Worm (Caenorhabditis elegans) whole organism, young adult: ENCODE results near the gene syf-2.

Source experiments
- B0035.1 ChIP-seq: sonication (generic microtip); optimal IDR thresholded peaks from 2 replicates; lab custom pipeline; 2016; ENCODE audit warnings: missing genetic modification characterization, mild to moderate bottlenecking, missing compliant biosample characterization, missing genotype, missing genetic modification reagents
- B0261.1 ChIP-seq: sonication (generic microtip); optimal IDR thresholded peaks from 2 replicates; lab custom pipeline; 2016; ENCODE audit warnings: mild to moderate bottlenecking, missing genetic modification characterization, moderate library complexity, missing compliant biosample characterization
- D2030.7 ChIP-seq: fragments of 200-800 bp; sonication (Bioruptor generic); IDR thresholded peaks from 2 replicates; pipeline ENCODE4 v1.3.6; 2022; ENCODE audit warnings: missing genetic modification reagents, missing genetic modification characterization, missing compliant biosample characterization
- F10E7.11 ChIP-seq: sonication (generic microtip); optimal IDR thresholded peaks from 2 replicates; lab custom pipeline; 2017; ENCODE audit warnings: mild to moderate bottlenecking, missing genetic modification characterization, moderate library complexity, missing compliant biosample characterization
- F37B4.10 ChIP-seq: fragments of 200-800 bp; sonication (Bioruptor generic); IDR thresholded peaks from 2 replicates; pipeline ENCODE4 v1.3.6; 2022; ENCODE audit warnings: missing genetic modification characterization, missing compliant biosample characterization
- F49E8.2 ChIP-seq: sonication (generic microtip); optimal IDR thresholded peaks from 3 replicates; lab custom pipeline; 2017; ENCODE audit warnings: missing genetic modification characterization, mild to moderate bottlenecking, missing compliant biosample characterization, antibody characterized with exemption, moderate library complexity; ENCODE audit not compliant: insufficient read depth
- K11D2.4 ChIP-seq: fragments of 200-800 bp; sonication (Bioruptor generic); IDR thresholded peaks from 2 replicates; pipeline ENCODE4 v1.3.6; 2022; ENCODE audit warnings: missing genetic modification reagents, missing genetic modification characterization, missing compliant biosample characterization
- K12H6.12 ChIP-seq: fragments of 200-800 bp; sonication (Bioruptor generic); optimal IDR thresholded peaks from 2 replicates; lab custom pipeline; 2018; ENCODE audit warnings: mild to moderate bottlenecking, missing genetic modification characterization, missing compliant biosample characterization
- T26A5.8 ChIP-seq: sonication (generic microtip); optimal IDR thresholded peaks from 2 replicates; lab custom pipeline; 2016; ENCODE audit warnings: missing genetic modification characterization, missing compliant biosample characterization
- Y67H2A.10 ChIP-seq: fragments of 200-800 bp; sonication (Bioruptor generic); conservative IDR thresholded peaks from 2 replicates; pipeline ENCODE4 v1.3.6; 2022; ENCODE audit warnings: missing genetic modification reagents, missing genetic modification characterization, missing compliant biosample characterization
- akir-1 ChIP-seq: fragments of 200-800 bp; sonication (Bioruptor generic); optimal IDR thresholded peaks from 2 replicates; lab custom pipeline; 2018; ENCODE audit warnings: mild to moderate bottlenecking, missing genetic modification characterization, moderate library complexity, missing compliant biosample characterization
- athp-1 ChIP-seq: sonication (generic microtip); optimal IDR thresholded peaks from 2 replicates; lab custom pipeline; 2017; ENCODE audit warnings: mild to moderate bottlenecking, missing genetic modification characterization, missing compliant biosample characterization
- bed-1 ChIP-seq: fragments of 200-800 bp; sonication (Bioruptor generic); IDR thresholded peaks from 2 replicates; pipeline ENCODE4 v1.3.6; 2022; ENCODE audit warnings: missing genetic modification reagents, missing genetic modification characterization, missing compliant biosample characterization
- bed-2 ChIP-seq: fragments of 200-800 bp; sonication (Bioruptor generic); IDR thresholded peaks from 2 replicates; pipeline ENCODE4 v1.3.6; 2022; ENCODE audit warnings: missing genetic modification reagents, missing genetic modification characterization, missing compliant biosample characterization
- ccch-3 ChIP-seq: fragments of 200-800 bp; sonication (Bioruptor generic); optimal IDR thresholded peaks from 2 replicates; lab custom pipeline; 2018; ENCODE audit warnings: mild to moderate bottlenecking, missing genetic modification characterization, missing compliant biosample characterization
- cebp-1 ChIP-seq, 2 experiments: fragments of 200-800 bp in 1 of 2; sonication (Bioruptor generic) in 1 of 2; sonication (generic microtip) in 1 of 2; IDR thresholded peaks in 1 of 2; optimal IDR thresholded peaks in 1 of 2; 2 replicates each; pipeline versions ENCODE4 v1.3.6 to Lab custom; 2017 to 2022; ENCODE audit warnings: missing compliant biosample characterization in 2 of 2, missing genetic modification characterization in 2 of 2, mild to moderate bottlenecking in 1 of 2, missing genetic modification reagents in 1 of 2, moderate library complexity in 1 of 2
- ceh-40 ChIP-seq: fragments of 200-800 bp; sonication (Bioruptor generic); IDR thresholded peaks from 2 replicates; pipeline ENCODE4 v1.3.6; 2022; ENCODE audit warnings: missing genetic modification characterization, missing compliant biosample characterization
- ceh-58 ChIP-seq: fragments of 200-800 bp; sonication (Bioruptor generic); IDR thresholded peaks from 2 replicates; pipeline ENCODE4 v1.3.6; 2022; ENCODE audit warnings: missing genetic modification characterization, missing compliant biosample characterization
- efl-1 ChIP-seq: fragments of 150-350 bp; optimal IDR thresholded peaks from 2 replicates; lab custom pipeline; 2014; ENCODE audit warnings: missing biosample characterization, missing genetic modification reagents, missing genetic modification characterization
- egl-18 ChIP-seq: fragments of 200-800 bp; sonication (Bioruptor generic); IDR thresholded peaks from 2 replicates; pipeline ENCODE4 v1.3.6; 2022; ENCODE audit warnings: missing genetic modification reagents, missing genetic modification characterization, missing compliant biosample characterization
- egrh-3 ChIP-seq: fragments of 200-800 bp; sonication (Bioruptor generic); IDR thresholded peaks from 2 replicates; pipeline ENCODE4 v1.3.6; 2022; ENCODE audit warnings: missing genetic modification reagents, missing genetic modification characterization, missing compliant biosample characterization
- ekl-4 ChIP-seq: fragments of 200-800 bp; sonication (Bioruptor generic); IDR thresholded peaks from 2 replicates; pipeline ENCODE4 v1.3.6; 2022; ENCODE audit warnings: missing genetic modification reagents, missing genetic modification characterization, missing compliant biosample characterization
- hlh-12 ChIP-seq: sonication (generic microtip); optimal IDR thresholded peaks from 2 replicates; lab custom pipeline; 2016; ENCODE audit warnings: missing genetic modification characterization, missing compliant biosample characterization
- hlh-26 ChIP-seq: fragments of 200-800 bp; sonication (Bioruptor generic); conservative IDR thresholded peaks from 2 replicates; pipeline ENCODE4 v1.3.6; 2022; ENCODE audit warnings: missing genetic modification reagents, missing genetic modification characterization, missing compliant biosample characterization
- hrde-1 ChIP-seq: sonication (generic microtip); optimal IDR thresholded peaks from 2 replicates; lab custom pipeline; 2016; ENCODE audit warnings: missing genetic modification characterization, mild to moderate bottlenecking, missing compliant biosample characterization, moderate library complexity, missing genotype, missing genetic modification reagents, borderline replicate concordance
- hsf-1 ChIP-seq: fragments of 200-800 bp; sonication (Bioruptor generic); IDR thresholded peaks from 2 replicates; pipeline ENCODE4 v1.3.6; 2022; ENCODE audit warnings: missing genetic modification reagents, missing genetic modification characterization, missing compliant biosample characterization
- lin-26 ChIP-seq: fragments of 200-800 bp; sonication (Bioruptor generic); IDR thresholded peaks from 2 replicates; pipeline ENCODE4 v1.3.6; 2022; ENCODE audit warnings: missing genetic modification reagents, missing genetic modification characterization, missing compliant biosample characterization
- lin-35 ChIP-seq, 3 experiments: fragments of 150-350 bp in 2 of 3; sonication (generic microtip) in 1 of 3; optimal IDR thresholded peaks; 2 replicates each; lab custom pipeline; 2014 to 2018; ENCODE audit warnings: missing biosample characterization in 3 of 3, missing genetic modification characterization in 3 of 3, missing genetic modification reagents in 3 of 3
- lin-40 ChIP-seq: sonication (generic microtip); optimal IDR thresholded peaks from 2 replicates; lab custom pipeline; 2016; ENCODE audit warnings: missing genetic modification characterization, mild to moderate bottlenecking, missing compliant biosample characterization, missing genotype, missing genetic modification reagents
- lir-1 ChIP-seq: fragments of 200-800 bp; sonication (Bioruptor generic); conservative IDR thresholded peaks from 2 replicates; pipeline ENCODE4 v1.3.6; 2022; ENCODE audit warnings: missing genetic modification reagents, missing genetic modification characterization, missing compliant biosample characterization
- lsl-1 ChIP-seq: fragments of 200-800 bp; sonication (Bioruptor generic); optimal IDR thresholded peaks from 2 replicates; lab custom pipeline; 2018; ENCODE audit warnings: mild to moderate bottlenecking, missing genetic modification characterization, moderate library complexity, missing compliant biosample characterization
- lsy-27 ChIP-seq: sonication (generic microtip); optimal IDR thresholded peaks from 2 replicates; lab custom pipeline; 2017; ENCODE audit warnings: missing genetic modification characterization, mild to moderate bottlenecking, missing compliant biosample characterization, antibody characterized with exemption, missing genotype, borderline replicate concordance; ENCODE audit not compliant: insufficient read depth
- madf-3 ChIP-seq: fragments of 200-800 bp; sonication (Bioruptor generic); IDR thresholded peaks from 2 replicates; pipeline ENCODE4 v1.3.6; 2022; ENCODE audit warnings: missing genetic modification reagents, missing genetic modification characterization, missing compliant biosample characterization
- madf-6 ChIP-seq: fragments of 200-800 bp; sonication (Bioruptor generic); IDR thresholded peaks from 2 replicates; pipeline ENCODE4 v1.3.6; 2022; ENCODE audit warnings: missing genetic modification reagents, missing genetic modification characterization, missing compliant biosample characterization
- madf-8 ChIP-seq: fragments of 200-800 bp; sonication (Bioruptor generic); conservative IDR thresholded peaks from 2 replicates; pipeline ENCODE4 v1.3.6; 2022; ENCODE audit warnings: missing genetic modification reagents, missing genetic modification characterization, missing compliant biosample characterization
- mcd-1 ChIP-seq: fragments of 200-800 bp; sonication (Bioruptor generic); IDR thresholded peaks from 2 replicates; pipeline ENCODE4 v1.3.6; 2022; ENCODE audit warnings: missing genetic modification reagents, missing genetic modification characterization, missing compliant biosample characterization
- nfya-2 ChIP-seq: fragments of 200-800 bp; sonication (Bioruptor generic); IDR thresholded peaks from 2 replicates; pipeline ENCODE4 v1.3.6; 2022; ENCODE audit warnings: missing genetic modification reagents, missing genetic modification characterization, missing compliant biosample characterization
- nfyb-1 ChIP-seq: fragments of 200-800 bp; sonication (Bioruptor generic); IDR thresholded peaks from 2 replicates; pipeline ENCODE4 v1.3.6; 2022; ENCODE audit warnings: missing genetic modification reagents, missing genetic modification characterization, missing compliant biosample characterization
- nhr-90 ChIP-seq: sonication (generic microtip); optimal IDR thresholded peaks from 2 replicates; lab custom pipeline; 2016; ENCODE audit warnings: missing genotype, mild to moderate bottlenecking, missing genetic modification characterization, missing compliant biosample characterization
- pha-4 ChIP-seq: fragments of 150-350 bp; sonication (generic microtip); optimal IDR thresholded peaks from 2 replicates; lab custom pipeline; 2014; ENCODE audit warnings: missing biosample characterization, missing genetic modification reagents, missing genetic modification characterization
- rec-8 ChIP-seq, 2 experiments: sonication (generic microtip); optimal IDR thresholded peaks; 2 replicates each; lab custom pipeline; 2016; ENCODE audit warnings: mild to moderate bottlenecking in 2 of 2, missing genetic modification characterization in 2 of 2, missing genetic modification reagents in 2 of 2, missing genotype in 2 of 2, missing biosample characterization in 1 of 2, missing compliant biosample characterization in 1 of 2, moderate library complexity in 1 of 2
- snpc-1.3 ChIP-seq: sonication (generic microtip); optimal IDR thresholded peaks from 2 replicates; lab custom pipeline; 2017; ENCODE audit warnings: missing genetic modification characterization, mild to moderate bottlenecking, missing compliant biosample characterization, antibody characterized with exemption, moderate library complexity, missing genotype, missing genetic modification reagents; ENCODE audit not compliant: insufficient read depth
- zfh-2 ChIP-seq: fragments of 200-800 bp; sonication (Bioruptor generic); conservative IDR thresholded peaks from 2 replicates; pipeline ENCODE4 v1.3.6; 2022; ENCODE audit warnings: missing genetic modification reagents, missing genetic modification characterization, missing compliant biosample characterization
- ztf-18 ChIP-seq: sonication (generic microtip); optimal IDR thresholded peaks from 2 replicates; lab custom pipeline; 2016; ENCODE audit warnings: missing genotype, mild to moderate bottlenecking, missing genetic modification characterization, missing compliant biosample characterization
- ztf-22 ChIP-seq: fragments of 200-800 bp; sonication (Bioruptor generic); optimal IDR thresholded peaks from 2 replicates; lab custom pipeline; 2018; ENCODE audit warnings: mild to moderate bottlenecking, missing genetic modification characterization, moderate library complexity, missing compliant biosample characterization
- ztf-25 ChIP-seq: fragments of 200-800 bp; sonication (Bioruptor generic); IDR thresholded peaks from 2 replicates; pipeline ENCODE4 v1.3.6; 2022; ENCODE audit warnings: missing genetic modification reagents, missing genetic modification characterization, missing compliant biosample characterization
- ztf-3 ChIP-seq: fragments of 200-800 bp; sonication (Bioruptor generic); optimal IDR thresholded peaks from 2 replicates; lab custom pipeline; 2018; ENCODE audit warnings: mild to moderate bottlenecking, missing genetic modification characterization, missing compliant biosample characterization

The syf-2 gene

DNA sequence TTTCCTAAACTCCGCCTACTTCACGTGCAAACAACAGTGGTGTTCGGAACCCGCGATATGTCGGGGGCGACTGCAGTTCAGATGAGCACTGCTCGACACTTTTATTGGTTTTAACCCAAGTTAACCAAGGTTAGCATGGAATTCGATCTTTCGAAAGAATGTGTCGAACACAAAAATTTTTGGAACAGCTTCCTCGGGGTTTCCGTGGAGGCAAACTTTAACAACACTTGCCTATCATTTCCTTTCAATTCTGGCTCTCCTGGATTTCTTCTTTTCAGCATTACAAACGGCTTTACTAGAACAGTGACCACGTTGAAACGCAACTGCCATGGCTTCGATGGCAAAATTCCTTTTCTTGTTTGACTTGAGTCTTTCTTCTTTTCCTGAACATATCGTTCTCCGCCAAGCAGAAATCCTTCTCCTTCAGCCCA lies 20.6 kb downstream of the syf-2 start (continued):
- TF ChIP-seq F10E7.11 (no peak), ztf-3 (GFP tag; lab: Kevin White, UChicago) (no peak), athp-1 (tag; lab: Kevin White, UChicago) (peak; percentile 47), D2030.7 (GFP tag; lab: Robert Waterston, UW) (peak; percentile 97), lir-1 (GFP tag; lab: Robert Waterston, UW) (peak; percentile 49; the same call in 1 of the 2 replicates), lsy-27 (tag; lab: Kevin White, UChicago) (peak; percentile 21), bed-2 (GFP tag; lab: Robert Waterston, UW) (no peak), nhr-90 (tag; lab: Kevin White, UChicago) (no peak), K11D2.4 (GFP tag; lab: Robert Waterston, UW) (no peak), lsl-1 (GFP tag; lab: Kevin White, UChicago) (peak; percentile 70), egrh-3 (GFP tag; lab: Robert Waterston, UW) (peak; percentile 38; the same call in 1 of the 2 replicates), Y67H2A.10 (no peak), T26A5.8 (tag; lab: Kevin White, UChicago) (peak; percentile 13), rec-8 (tag; optimal IDR thresholded peaks at IDR 0.05; lab: Kevin White, UChicago) (no peak), ztf-25 (GFP tag; lab: Robert Waterston, UW) (0 out of 2 replicates have a peak, but pooled peaks have one; percentile 36), egl-18 (GFP tag; lab: Robert Waterston, UW) (0 out of 2 replicates have a peak, but pooled peaks have one; percentile 32), madf-6 (peak; percentile 88), mcd-1 (peak; percentile 65), lin-26 (peak; percentile 67), lin-40 (tag; lab: Kevin White, UChicago) (peak; percentile 43), B0261.1 (tag; lab: Kevin White, UChicago) (peak; percentile 3), nfyb-1 (peak; percentile 90), ztf-22 (GFP tag; lab: Kevin White, UChicago) (no peak), efl-1 (GFP tag; lab: Kevin White, UChicago) (no peak), F37B4.10 (GFP tag; lab: Robert Waterston, UW) (no peak), hlh-26 (GFP tag; lab: Robert Waterston, UW) (no peak), ceh-58 (GFP tag; lab: Robert Waterston, UW) (no peak), ccch-3 (no peak), lin-35 (GFP tag; optimal IDR thresholded peaks at IDR 0.05; lab: Kevin White, UChicago) (peak in 1 of 3 experiments; percentile 27), snpc-1.3 (tag; lab: Kevin White, UChicago) (peak; percentile 95), K12H6.12 (no peak), hsf-1 (GFP tag; lab: Robert Waterston, UW) (peak; percentile 75), F49E8.2 (tag; lab: Kevin White, UChicago) (peak; percentile 85), bed-1 (GFP tag; lab: Robert Waterston, UW) (no peak), hrde-1 (tag; lab: Kevin White, UChicago) (peak; percentile 74), pha-4 (no peak), B0035.1 (tag; lab: Kevin White, UChicago) (no peak), zfh-2 (GFP tag; lab: Robert Waterston, UW) (no peak; the same call in 1 of the 2 replicates), madf-8 (GFP tag; lab: Robert Waterston, UW) (0 out of 2 replicates have a peak, but pooled peaks have one; percentile 16), akir-1 (no peak), ekl-4 (GFP tag; lab: Robert Waterston, UW) (peak; percentile 92), hlh-12 (tag; lab: Kevin White, UChicago) (no peak), madf-3 (GFP tag; lab: Robert Waterston, UW) (no peak), cebp-1 (GFP tag; IDR thresholded peaks at IDR 0.05; lab: Robert Waterston, UW) (no peak), cebp-1 (tag; optimal IDR thresholded peaks at IDR 0.05; lab: Kevin White, UChicago) (peak; percentile 64), ztf-18 (tag; lab: Kevin White, UChicago) (peak; percentile 59), nfya-2 (no peak), ceh-40 (GFP tag; lab: Robert Waterston, UW) (no peak)
